Worm (Caenorhabditis elegans) whole organism, young adult: ENCODE data around the gene C32D5.11.
A peak's percentile ranks its signal among the peaks of the same experiment; 100 is the strongest.

Source experiments
- B0019.2 ChIP-seq: fragments of 200-800 bp; sonication (Bioruptor generic); conservative IDR thresholded peaks from 2 replicates; pipeline ENCODE4 v1.3.6; 2022; ENCODE audit warnings: missing genetic modification reagents, missing genetic modification characterization, missing compliant biosample characterization
- C06A6.2 ChIP-seq: fragments of 200-800 bp; sonication (Bioruptor generic); conservative IDR thresholded peaks from 2 replicates; pipeline ENCODE4 v1.3.6; 2022; ENCODE audit warnings: missing genetic modification characterization, missing compliant biosample characterization
- D2030.7 ChIP-seq: fragments of 200-800 bp; sonication (Bioruptor generic); IDR thresholded peaks from 2 replicates; pipeline ENCODE4 v1.3.6; 2022; ENCODE audit warnings: missing genetic modification reagents, missing genetic modification characterization, missing compliant biosample characterization
- F10E7.11 ChIP-seq: sonication (generic microtip); optimal IDR thresholded peaks from 2 replicates; lab custom pipeline; 2017; ENCODE audit warnings: mild to moderate bottlenecking, missing genetic modification characterization, moderate library complexity, missing compliant biosample characterization
- F22D6.2 ChIP-seq: sonication (generic microtip); optimal IDR thresholded peaks from 2 replicates; lab custom pipeline; 2016; ENCODE audit warnings: mild to moderate bottlenecking, missing genetic modification characterization, missing compliant biosample characterization
- F23B12.7 ChIP-seq: sonication (generic microtip); optimal IDR thresholded peaks from 2 replicates; lab custom pipeline; 2017; ENCODE audit warnings: missing genetic modification characterization, mild to moderate bottlenecking, missing compliant biosample characterization, antibody characterized with exemption, moderate library complexity; ENCODE audit not compliant: insufficient read depth
- F37B4.10 ChIP-seq: fragments of 200-800 bp; sonication (Bioruptor generic); IDR thresholded peaks from 2 replicates; pipeline ENCODE4 v1.3.6; 2022; ENCODE audit warnings: missing genetic modification characterization, missing compliant biosample characterization
- F39B2.1 ChIP-seq: fragments of 200-800 bp; sonication (Bioruptor generic); IDR thresholded peaks from 2 replicates; pipeline ENCODE4 v1.3.6; 2022; ENCODE audit warnings: missing genetic modification reagents, missing genetic modification characterization, missing compliant biosample characterization
- F49E8.2 ChIP-seq: sonication (generic microtip); optimal IDR thresholded peaks from 3 replicates; lab custom pipeline; 2017; ENCODE audit warnings: missing genetic modification characterization, mild to moderate bottlenecking, missing compliant biosample characterization, antibody characterized with exemption, moderate library complexity; ENCODE audit not compliant: insufficient read depth
- F57C9.4 ChIP-seq: sonication (generic microtip); optimal IDR thresholded peaks from 2 replicates; lab custom pipeline; 2017; ENCODE audit warnings: mild to moderate bottlenecking, missing genetic modification characterization, missing compliant biosample characterization
- Y53F4B.3 ChIP-seq: fragments of 200-800 bp; sonication (Bioruptor generic); IDR thresholded peaks from 2 replicates; pipeline ENCODE4 v1.3.6; 2022; ENCODE audit warnings: missing genetic modification reagents, missing genetic modification characterization, missing compliant biosample characterization
- Y67H2A.10 ChIP-seq: fragments of 200-800 bp; sonication (Bioruptor generic); conservative IDR thresholded peaks from 2 replicates; pipeline ENCODE4 v1.3.6; 2022; ENCODE audit warnings: missing genetic modification reagents, missing genetic modification characterization, missing compliant biosample characterization
- Y79H2A.3 ChIP-seq: fragments of 200-800 bp; sonication (Bioruptor generic); conservative IDR thresholded peaks from 2 replicates; pipeline ENCODE4 v1.3.6; 2022; ENCODE audit warnings: missing genetic modification reagents, missing genetic modification characterization, missing compliant biosample characterization
- attf-6 ChIP-seq: fragments of 200-800 bp; sonication (Bioruptor generic); IDR thresholded peaks from 2 replicates; pipeline ENCODE4 v1.3.6; 2022; ENCODE audit warnings: missing genetic modification reagents, missing genetic modification characterization, missing compliant biosample characterization
- ceh-27 ChIP-seq: fragments of 200-800 bp; sonication (Bioruptor generic); optimal IDR thresholded peaks from 2 replicates; lab custom pipeline; 2018; ENCODE audit warnings: mild to moderate bottlenecking, missing genetic modification characterization, moderate library complexity, missing compliant biosample characterization
- ceh-91 ChIP-seq: fragments of 200-800 bp; sonication (Bioruptor generic); IDR thresholded peaks from 2 replicates; pipeline ENCODE4 v1.3.6; 2022; ENCODE audit warnings: missing genetic modification reagents, missing genetic modification characterization, missing compliant biosample characterization
- chd-7 ChIP-seq: sonication (generic microtip); optimal IDR thresholded peaks from 2 replicates; lab custom pipeline; 2016; ENCODE audit warnings: mild to moderate bottlenecking, missing genetic modification characterization, moderate library complexity, missing compliant biosample characterization
- die-1 ChIP-seq: sonication (generic microtip); optimal IDR thresholded peaks from 2 replicates; lab custom pipeline; 2016; ENCODE audit warnings: missing genotype, mild to moderate bottlenecking, missing genetic modification characterization, missing compliant biosample characterization
- dpl-1 ChIP-seq: fragments of 150-350 bp; optimal IDR thresholded peaks from 2 replicates; lab custom pipeline; 2014; ENCODE audit warnings: missing biosample characterization, missing genetic modification reagents, missing genetic modification characterization
- efl-1 ChIP-seq: fragments of 150-350 bp; optimal IDR thresholded peaks from 2 replicates; lab custom pipeline; 2014; ENCODE audit warnings: missing biosample characterization, missing genetic modification reagents, missing genetic modification characterization
- egl-18 ChIP-seq: fragments of 200-800 bp; sonication (Bioruptor generic); IDR thresholded peaks from 2 replicates; pipeline ENCODE4 v1.3.6; 2022; ENCODE audit warnings: missing genetic modification reagents, missing genetic modification characterization, missing compliant biosample characterization
- gei-17 ChIP-seq: fragments of 200-800 bp; sonication (Bioruptor generic); optimal IDR thresholded peaks from 2 replicates; lab custom pipeline; 2018; ENCODE audit warnings: mild to moderate bottlenecking, missing genetic modification characterization, missing compliant biosample characterization
- hlh-26 ChIP-seq: fragments of 200-800 bp; sonication (Bioruptor generic); conservative IDR thresholded peaks from 2 replicates; pipeline ENCODE4 v1.3.6; 2022; ENCODE audit warnings: missing genetic modification reagents, missing genetic modification characterization, missing compliant biosample characterization
- hmg-1.2 ChIP-seq: fragments of 200-800 bp; sonication (Bioruptor generic); IDR thresholded peaks from 2 replicates; pipeline ENCODE4 v1.3.6; 2022; ENCODE audit warnings: missing genetic modification reagents, missing genetic modification characterization, missing compliant biosample characterization
- hrde-1 ChIP-seq: sonication (generic microtip); optimal IDR thresholded peaks from 2 replicates; lab custom pipeline; 2016; ENCODE audit warnings: missing genetic modification characterization, mild to moderate bottlenecking, missing compliant biosample characterization, moderate library complexity, missing genotype, missing genetic modification reagents, borderline replicate concordance
- hsf-1 ChIP-seq: fragments of 200-800 bp; sonication (Bioruptor generic); IDR thresholded peaks from 2 replicates; pipeline ENCODE4 v1.3.6; 2022; ENCODE audit warnings: missing genetic modification reagents, missing genetic modification characterization, missing compliant biosample characterization
- let-526 ChIP-seq: fragments of 200-800 bp; sonication (Bioruptor generic); IDR thresholded peaks from 2 replicates; pipeline ENCODE4 v1.3.6; 2022; ENCODE audit warnings: missing genetic modification reagents, missing genetic modification characterization, missing compliant biosample characterization
- let-607 ChIP-seq, 2 experiments: fragments of 200-800 bp in 1 of 2; sonication (Bioruptor generic) in 1 of 2; sonication (generic microtip) in 1 of 2; optimal IDR thresholded peaks; 2 replicates each; lab custom pipeline; 2016 to 2018; ENCODE audit warnings: mild to moderate bottlenecking in 2 of 2, missing compliant biosample characterization in 2 of 2, missing genetic modification characterization in 2 of 2, moderate library complexity in 2 of 2, missing genotype in 1 of 2
- lin-35 ChIP-seq, 3 experiments: fragments of 150-350 bp in 2 of 3; sonication (generic microtip) in 1 of 3; optimal IDR thresholded peaks; 2 replicates each; lab custom pipeline; 2014 to 2018; ENCODE audit warnings: missing biosample characterization in 3 of 3, missing genetic modification characterization in 3 of 3, missing genetic modification reagents in 3 of 3
- lin-40 ChIP-seq: sonication (generic microtip); optimal IDR thresholded peaks from 2 replicates; lab custom pipeline; 2016; ENCODE audit warnings: missing genetic modification characterization, mild to moderate bottlenecking, missing compliant biosample characterization, missing genotype, missing genetic modification reagents
- lin-54 ChIP-seq: fragments of 200-800 bp; sonication (Bioruptor generic); optimal IDR thresholded peaks from 2 replicates; lab custom pipeline; 2018; ENCODE audit warnings: mild to moderate bottlenecking, missing genetic modification characterization, missing compliant biosample characterization
- lir-1 ChIP-seq: fragments of 200-800 bp; sonication (Bioruptor generic); conservative IDR thresholded peaks from 2 replicates; pipeline ENCODE4 v1.3.6; 2022; ENCODE audit warnings: missing genetic modification reagents, missing genetic modification characterization, missing compliant biosample characterization
- mcd-1 ChIP-seq: fragments of 200-800 bp; sonication (Bioruptor generic); IDR thresholded peaks from 2 replicates; pipeline ENCODE4 v1.3.6; 2022; ENCODE audit warnings: missing genetic modification reagents, missing genetic modification characterization, missing compliant biosample characterization
- mes-4 ChIP-seq: sonication (generic microtip); optimal IDR thresholded peaks from 2 replicates; lab custom pipeline; 2016; ENCODE audit warnings: missing genotype, missing genetic modification characterization, missing compliant biosample characterization
- nfya-1 ChIP-seq: sonication (generic microtip); optimal IDR thresholded peaks from 2 replicates; lab custom pipeline; 2017; ENCODE audit warnings: antibody characterized with exemption, missing compliant biosample characterization, missing genetic modification characterization, borderline replicate concordance; ENCODE audit not compliant: insufficient read depth
- nfya-2 ChIP-seq: fragments of 200-800 bp; sonication (Bioruptor generic); IDR thresholded peaks from 2 replicates; pipeline ENCODE4 v1.3.6; 2022; ENCODE audit warnings: missing genetic modification reagents, missing genetic modification characterization, missing compliant biosample characterization
- nhr-90 ChIP-seq: sonication (generic microtip); optimal IDR thresholded peaks from 2 replicates; lab custom pipeline; 2016; ENCODE audit warnings: missing genotype, mild to moderate bottlenecking, missing genetic modification characterization, missing compliant biosample characterization
- rpc-1 ChIP-seq, 2 experiments: fragments of 150-350 bp in 1 of 2; sonication (generic microtip) in 1 of 2; optimal IDR thresholded peaks; 2 replicates each; lab custom pipeline; 2014 to 2018; ENCODE audit warnings: missing biosample characterization in 1 of 2, missing genetic modification characterization in 1 of 2, missing genetic modification reagents in 1 of 2, missing genotype in 1 of 2
- snpc-3.4 ChIP-seq: sonication (generic microtip); optimal IDR thresholded peaks from 2 replicates; lab custom pipeline; 2017; ENCODE audit warnings: missing genetic modification characterization, mild to moderate bottlenecking, missing compliant biosample characterization, antibody characterized with exemption, moderate library complexity, missing genotype, missing genetic modification reagents
- snpc-4 ChIP-seq, 5 experiments: fragments of 150-350 bp in 1 of 5; sonication (generic microtip) in 4 of 5; optimal IDR thresholded peaks; 2 replicates each; lab custom pipeline; 2014 to 2018; ENCODE audit warnings: missing genetic modification characterization in 5 of 5, missing biosample characterization in 3 of 5, antibody characterized with exemption in 2 of 5, mild to moderate bottlenecking in 2 of 5, missing compliant biosample characterization in 2 of 5, missing genotype in 2 of 5, moderate library complexity in 2 of 5, missing genetic modification reagents in 1 of 5
- sptf-2 ChIP-seq: fragments of 200-800 bp; sonication (Bioruptor generic); optimal IDR thresholded peaks from 2 replicates; lab custom pipeline; 2018; ENCODE audit warnings: mild to moderate bottlenecking, missing genetic modification characterization, missing compliant biosample characterization
- tbp1 ChIP-seq: fragments of 200-800 bp; sonication (Bioruptor generic); optimal IDR thresholded peaks from 2 replicates; lab custom pipeline; 2018; ENCODE audit warnings: mild to moderate bottlenecking, missing genetic modification characterization, missing compliant biosample characterization
- zim-3 ChIP-seq: sonication (generic microtip); optimal IDR thresholded peaks from 2 replicates; lab custom pipeline; 2017; ENCODE audit warnings: mild to moderate bottlenecking, missing genetic modification characterization, moderate library complexity, missing compliant biosample characterization
- ztf-26 ChIP-seq: sonication (generic microtip); optimal IDR thresholded peaks from 2 replicates; lab custom pipeline; 2017; ENCODE audit warnings: missing genetic modification characterization, missing compliant biosample characterization
- ztf-3 ChIP-seq: fragments of 200-800 bp; sonication (Bioruptor generic); optimal IDR thresholded peaks from 2 replicates; lab custom pipeline; 2018; ENCODE audit warnings: mild to moderate bottlenecking, missing genetic modification characterization, missing compliant biosample characterization

The C32D5.11 gene

ce11 chrII:6365237-6365815, 10.1 kb upstream of the C32D5.11 start, which contains the start of the genes ani-2 and clec-88 (continued):
- no peak for TF ChIP-seq die-1
- no peak for TF ChIP-seq ztf-3
- TF ChIP-seq let-607 (tag; optimal IDR thresholded peaks at IDR 0.05; lab: Kevin White, UChicago), result no peak
- no peak for TF ChIP-seq nfya-1 (tag; lab: Kevin White, UChicago)
- no peak for TF ChIP-seq F37B4.10 (GFP tag; lab: Robert Waterston, UW)
- no peak for TF ChIP-seq snpc-4 (GFP tag; optimal IDR thresholded peaks at IDR 0.05; lab: Kevin White, UChicago)
- peak in 1 of 4 experiments; percentile 17 for TF ChIP-seq snpc-4 (tag; optimal IDR thresholded peaks at IDR 0.05; lab: Kevin White, UChicago)
- TF ChIP-seq F57C9.4 (tag; lab: Kevin White, UChicago), result no peak
- TF ChIP-seq ztf-26, result no peak
- TF ChIP-seq mes-4 (tag; lab: Kevin White, UChicago), result no peak
- TF ChIP-seq B0019.2 (GFP tag; lab: Robert Waterston, UW), result no peak; the same call in 1 of the 2 replicates
- TF ChIP-seq D2030.7 (GFP tag; lab: Robert Waterston, UW), result peak; percentile 84
- TF ChIP-seq attf-6 (GFP tag; lab: Robert Waterston, UW), result no peak
- TF ChIP-seq gei-17 (GFP tag; lab: Kevin White, UChicago), result no peak
- peak; percentile 85 for TF ChIP-seq ceh-91
- TF ChIP-seq hlh-26 (GFP tag; lab: Robert Waterston, UW), result no peak
- TF ChIP-seq efl-1 (GFP tag; lab: Kevin White, UChicago), result peak; percentile 96
- no peak for TF ChIP-seq egl-18 (GFP tag; lab: Robert Waterston, UW)
- no peak for TF ChIP-seq rpc-1 (optimal IDR thresholded peaks at IDR 0.05; lab: Kevin White, UChicago)
- TF ChIP-seq rpc-1 (tag; optimal IDR thresholded peaks at IDR 0.05; lab: Kevin White, UChicago), result no peak
- no peak for TF ChIP-seq zim-3 (tag; lab: Kevin White, UChicago)
- no peak for TF ChIP-seq C06A6.2 (GFP tag; lab: Robert Waterston, UW)
- no peak for TF ChIP-seq F22D6.2
- peak; percentile 28; the same call in 1 of the 2 replicates for TF ChIP-seq lir-1 (GFP tag; lab: Robert Waterston, UW)
- TF ChIP-seq snpc-3.4, result peak; percentile 52
- no peak for TF ChIP-seq chd-7 (tag; lab: Kevin White, UChicago)
- TF ChIP-seq nfya-2 (GFP tag; lab: Robert Waterston, UW), result no peak
- TF ChIP-seq sptf-2 (GFP tag; lab: Kevin White, UChicago), result no peak
- TF ChIP-seq Y79H2A.3 (GFP tag; lab: Robert Waterston, UW), result no peak
- TF ChIP-seq dpl-1, result peak; percentile 76
- TF ChIP-seq F39B2.1 (GFP tag; lab: Robert Waterston, UW), result no peak

ce11 chrII:6360822-6361221, 5.6 kb upstream of the C32D5.11 start, which contains the start of gene K10B2.4:
Gene K10B2.4 (minus strand): TSS chrII:6360959.
- no peak for TF ChIP-seq F10E7.11 (tag; lab: Kevin White, UChicago)
- TF ChIP-seq lin-54 (GFP tag; lab: Kevin White, UChicago), result peak; percentile 62
- no peak for TF ChIP-seq nhr-90 (tag; lab: Kevin White, UChicago)
- peak; percentile 32 for TF ChIP-seq ceh-27
- TF ChIP-seq F23B12.7, result peak; percentile 80
- peak; percentile 53 for TF ChIP-seq hrde-1 (tag; lab: Kevin White, UChicago)
- 0 out of 2 replicates have a peak, but pooled peaks have one; percentile 35 for TF ChIP-seq hsf-1
- TF ChIP-seq mcd-1 (GFP tag; lab: Robert Waterston, UW), result peak; percentile 59; the same call in 1 of the 2 replicates
- peak; percentile 22; the same call in 1 of the 2 replicates for TF ChIP-seq let-526 (GFP tag; lab: Robert Waterston, UW)
- 0 out of 2 replicates have a peak, but pooled peaks have one; percentile 27 for TF ChIP-seq hmg-1.2 (GFP tag; lab: Robert Waterston, UW)
- peak; percentile 11 for TF ChIP-seq tbp1 (GFP tag; lab: Kevin White, UChicago)
- TF ChIP-seq F49E8.2 (tag; lab: Kevin White, UChicago), result peak; percentile 43
- 0 out of 2 replicates have a peak, but pooled peaks have one; percentile 21 for TF ChIP-seq Y67H2A.10 (GFP tag; lab: Robert Waterston, UW)
- TF ChIP-seq egl-18 (GFP tag; lab: Robert Waterston, UW), result no peak
- TF ChIP-seq gei-17 (GFP tag; lab: Kevin White, UChicago), result no peak
- TF ChIP-seq Y53F4B.3 (GFP tag; lab: Robert Waterston, UW), result no peak
- TF ChIP-seq dpl-1, result peak; percentile 46
- peak; percentile 41; the same call in 1 of the 2 replicates for TF ChIP-seq D2030.7 (GFP tag; lab: Robert Waterston, UW)
- peak in 1 of 3 experiments; percentile 47 for TF ChIP-seq lin-35 (GFP tag; optimal IDR thresholded peaks at IDR 0.05; lab: Kevin White, UChicago)
- TF ChIP-seq lin-40, result peak; percentile 47
